Fruit fly (Drosophila melanogaster) whole organism, wandering third instar larva: ENCODE measurements around the gene CG5961.
A peak's percentile ranks its signal among the peaks of the same experiment; 100 is the strongest.
"Not testable (repeated sequence)": the region's sequence is repeated elsewhere in the genome, so short reads cannot be mapped to it uniquely, and the experiment has no call there.

Experiments used
- Abd-B ChIP-seq: fragments of >200 bp; optimal IDR thresholded peaks from 2 replicates; lab custom pipeline; 2017; ENCODE audit warnings: missing biosample characterization, missing genetic modification characterization
- CG32264 ChIP-seq: fragments of 200-800 bp; sonication (Bioruptor generic); optimal IDR thresholded peaks from 2 replicates; lab custom pipeline; 2016; ENCODE audit warnings: missing biosample characterization, missing genetic modification characterization
- CG9705 ChIP-seq: fragments of 200-800 bp; sonication (Bioruptor generic); optimal IDR thresholded peaks from 2 replicates; lab custom pipeline; 2018; ENCODE audit warnings: missing biosample characterization, mild to moderate bottlenecking, missing genetic modification characterization
- Dfd ChIP-seq: fragments of >200 bp; optimal IDR thresholded peaks from 2 replicates; lab custom pipeline; 2017; ENCODE audit warnings: missing biosample characterization, missing genetic modification characterization
- Dif ChIP-seq: fragments of 200-275, 200-300 bp; sonication (Bioruptor generic); optimal IDR thresholded peaks from 2 replicates; lab custom pipeline; 2018; ENCODE audit warnings: missing biosample characterization, missing genetic modification characterization; ENCODE audit not compliant: partially characterized antibody
- GATAd ChIP-seq: sonication (Bioruptor generic); optimal IDR thresholded peaks from 2 replicates; lab custom pipeline; 2016; ENCODE audit warnings: missing biosample characterization, missing genetic modification characterization
- HLH106 ChIP-seq: fragments of 200-800 bp; optimal IDR thresholded peaks from 3 replicates; lab custom pipeline; 2019; ENCODE audit warnings: missing biosample characterization, mild to moderate bottlenecking, missing genetic modification characterization, moderate library complexity
- Hnf4 ChIP-seq: fragments of 200-800 bp; sonication (Bioruptor generic); optimal IDR thresholded peaks from 2 replicates; lab custom pipeline; 2016; ENCODE audit warnings: missing biosample characterization, mild to moderate bottlenecking, missing genetic modification characterization
- Hr78 ChIP-seq: fragments of >200 bp; optimal IDR thresholded peaks from 2 replicates; lab custom pipeline; 2017; ENCODE audit warnings: missing biosample characterization, missing genetic modification characterization
- Hr83 ChIP-seq: fragments of 200-300 bp; sonication (Bioruptor generic); optimal IDR thresholded peaks from 2 replicates; lab custom pipeline; 2016; ENCODE audit warnings: missing biosample characterization, mild to moderate bottlenecking, missing genetic modification characterization, moderate library complexity; ENCODE audit not compliant: poor library complexity, severe bottlenecking
- Myc ChIP-seq: fragments of >200 bp; optimal IDR thresholded peaks from 2 replicates; lab custom pipeline; 2017
- OdsH ChIP-seq: fragments of 200-800 bp; sonication (Bioruptor generic); optimal IDR thresholded peaks from 2 replicates; lab custom pipeline; 2016; ENCODE audit warnings: missing biosample characterization, mild to moderate bottlenecking, missing genetic modification characterization
- Rel ChIP-seq, 2 experiments: fragments of 200-800 bp; sonication (Bioruptor generic) in 1 of 2; optimal IDR thresholded peaks; 2 replicates in 1 of 2; 3 replicates in 1 of 2; lab custom pipeline; 2016 to 2019; ENCODE audit warnings: mild to moderate bottlenecking in 2 of 2, missing biosample characterization in 2 of 2, missing genetic modification characterization in 2 of 2, moderate library complexity in 1 of 2
- Vsx2 ChIP-seq: fragments of 200-300, 225-300 bp; sonication (Bioruptor generic); optimal IDR thresholded peaks from 2 replicates; lab custom pipeline; 2018; ENCODE audit warnings: missing biosample characterization, missing genetic modification characterization; ENCODE audit not compliant: partially characterized antibody
- br ChIP-seq: fragments of 200-800 bp; sonication (Bioruptor generic); optimal IDR thresholded peaks from 2 replicates; lab custom pipeline; 2016; ENCODE audit warnings: missing biosample characterization, missing genetic modification characterization
- brk ChIP-seq: fragments of 200-800 bp; sonication (Bioruptor generic); optimal IDR thresholded peaks from 2 replicates; lab custom pipeline; 2016; ENCODE audit warnings: missing biosample characterization, mild to moderate bottlenecking, missing genetic modification characterization
- dl ChIP-seq, 2 experiments: fragments of 175-275, 200-275 bp in 1 of 2; fragments of 200-275 bp in 1 of 2; sonication (Bioruptor generic); optimal IDR thresholded peaks; lab custom pipeline; 2018; ENCODE audit warnings: mild to moderate bottlenecking in 2 of 2, missing biosample characterization in 2 of 2, missing genetic modification characterization in 2 of 2, moderate library complexity in 2 of 2; ENCODE audit not compliant: partially characterized antibody in 2 of 2, insufficient read depth in 1 of 2
- dsf ChIP-seq: sonication (Bioruptor generic); optimal IDR thresholded peaks from 2 replicates; lab custom pipeline; 2016; ENCODE audit warnings: missing biosample characterization, missing genetic modification characterization, borderline replicate concordance
- fru ChIP-seq: fragments of 200-800 bp; sonication (Bioruptor generic); optimal IDR thresholded peaks from 3 replicates; lab custom pipeline; 2016; ENCODE audit warnings: missing biosample characterization, mild to moderate bottlenecking, missing genetic modification characterization
- jim ChIP-seq: fragments of 175-275, 200-325 bp; sonication (Bioruptor generic); optimal IDR thresholded peaks from 2 replicates; lab custom pipeline; 2016; ENCODE audit warnings: missing biosample characterization, mild to moderate bottlenecking, missing genetic modification characterization
- lola ChIP-seq: fragments of >200 bp; optimal IDR thresholded peaks from 2 replicates; lab custom pipeline; 2017; ENCODE audit warnings: missing biosample characterization, missing genetic modification characterization
- pan ChIP-seq: fragments of >200 bp; optimal IDR thresholded peaks from 2 replicates; lab custom pipeline; 2017
- psq ChIP-seq: fragments of 200-800 bp; sonication (Bioruptor generic); optimal IDR thresholded peaks from 3 replicates; lab custom pipeline; 2017; ENCODE audit warnings: missing biosample characterization, mild to moderate bottlenecking, missing genetic modification characterization, moderate library complexity
- rgr ChIP-seq: fragments of 200-800 bp; sonication (Bioruptor generic); optimal IDR thresholded peaks from 3 replicates; lab custom pipeline; 2016; ENCODE audit warnings: missing biosample characterization, mild to moderate bottlenecking, missing genetic modification characterization
- sage ChIP-seq: fragments of 200-800 bp; sonication (Bioruptor generic); optimal IDR thresholded peaks from 2 replicates; lab custom pipeline; 2016; ENCODE audit warnings: missing biosample characterization, mild to moderate bottlenecking, missing genetic modification characterization
- tai ChIP-seq: sonication (Bioruptor generic); optimal IDR thresholded peaks from 2 replicates; lab custom pipeline; 2016; ENCODE audit warnings: missing biosample characterization, missing genetic modification characterization
- usp ChIP-seq: fragments of >200 bp; optimal IDR thresholded peaks from 2 replicates; lab custom pipeline; 2017; ENCODE audit warnings: missing biosample characterization, missing genetic modification characterization
- woc ChIP-seq: sonication (Bioruptor generic); optimal IDR thresholded peaks from 2 replicates; lab custom pipeline; 2016; ENCODE audit warnings: missing biosample characterization, mild to moderate bottlenecking, missing genetic modification characterization

Gene CG5961

dm6 chr3R:12459879-12460522 lies at the start of gene CG5961, which contains the start of gene Polr3C:
CG5961 (minus strand) TSS chr3R:12460294.
Polr3C (plus strand) TSS chr3R:12460414.
- TF ChIP-seq Myc (lab: Kevin White, UChicago) = peak; percentile 23
- TF ChIP-seq Rel (GFP tag; optimal IDR thresholded peaks at IDR 0.05; lab: Kevin White, UChicago) = no peak
- TF ChIP-seq Rel (tag; optimal IDR thresholded peaks at IDR 0.05; lab: Kevin White, UChicago) = peak; percentile 11
- no peak for TF ChIP-seq tai (GFP tag; lab: Kevin White, UChicago)
- TF ChIP-seq lola (GFP tag; lab: Kevin White, UChicago) = no peak
- no peak for TF ChIP-seq Vsx2 (GFP tag; lab: Kevin White, UChicago)
- no peak for TF ChIP-seq pan (lab: Kevin White, UChicago)
- peak; percentile 91 for TF ChIP-seq psq (GFP tag; lab: Kevin White, UChicago)
- TF ChIP-seq Hr83 = no peak

DNA sequence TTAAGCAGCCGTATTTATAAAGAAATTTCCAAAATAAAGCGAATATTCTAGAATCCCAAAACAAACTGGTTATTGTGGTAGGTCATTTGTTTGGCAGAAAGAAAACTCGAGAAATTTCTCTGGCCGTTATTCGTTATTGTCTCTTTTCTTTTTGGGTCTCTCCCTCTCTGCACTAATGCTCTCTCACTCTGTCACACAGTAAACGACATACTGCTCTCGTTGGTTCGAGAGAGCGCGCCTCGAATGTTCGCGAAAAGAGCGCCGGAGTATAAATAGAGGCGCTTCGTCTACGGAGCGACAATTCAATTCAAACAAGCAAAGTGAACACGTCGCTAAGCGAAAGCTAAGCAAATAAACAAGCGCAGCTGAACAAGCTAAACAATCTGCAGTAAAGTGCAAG lies 48.7 kb upstream of the CG5961 start, which contains the start of gene Hsp70Bc:
Gene Hsp70Bc, plus strand, starts transcription at position 301 of the 400 bp plus-strand sequence.
- TF ChIP-seq woc; OdsH; rgr (GFP tag; lab: Kevin White, UChicago): not testable (repeated sequence)

DNA sequence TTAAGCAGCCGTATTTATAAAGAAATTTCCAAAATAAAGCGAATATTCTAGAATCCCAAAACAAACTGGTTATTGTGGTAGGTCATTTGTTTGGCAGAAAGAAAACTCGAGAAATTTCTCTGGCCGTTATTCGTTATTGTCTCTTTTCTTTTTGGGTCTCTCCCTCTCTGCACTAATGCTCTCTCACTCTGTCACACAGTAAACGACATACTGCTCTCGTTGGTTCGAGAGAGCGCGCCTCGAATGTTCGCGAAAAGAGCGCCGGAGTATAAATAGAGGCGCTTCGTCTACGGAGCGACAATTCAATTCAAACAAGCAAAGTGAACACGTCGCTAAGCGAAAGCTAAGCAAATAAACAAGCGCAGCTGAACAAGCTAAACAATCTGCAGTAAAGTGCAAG lies 45.4 kb upstream of the CG5961 start, which contains the start of gene Hsp70Bb:
Gene Hsp70Bb, plus strand, starts transcription at position 301 of the 400 bp plus-strand sequence.
- not testable (repeated sequence) for TF ChIP-seq dsf (GFP tag; lab: Kevin White, UChicago); woc; rgr (GFP tag; lab: Kevin White, UChicago)

DNA sequence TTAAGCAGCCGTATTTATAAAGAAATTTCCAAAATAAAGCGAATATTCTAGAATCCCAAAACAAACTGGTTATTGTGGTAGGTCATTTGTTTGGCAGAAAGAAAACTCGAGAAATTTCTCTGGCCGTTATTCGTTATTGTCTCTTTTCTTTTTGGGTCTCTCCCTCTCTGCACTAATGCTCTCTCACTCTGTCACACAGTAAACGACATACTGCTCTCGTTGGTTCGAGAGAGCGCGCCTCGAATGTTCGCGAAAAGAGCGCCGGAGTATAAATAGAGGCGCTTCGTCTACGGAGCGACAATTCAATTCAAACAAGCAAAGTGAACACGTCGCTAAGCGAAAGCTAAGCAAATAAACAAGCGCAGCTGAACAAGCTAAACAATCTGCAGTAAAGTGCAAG lies 42.1 kb upstream of the CG5961 start, which contains the start of gene Hsp70Bbb:
Gene Hsp70Bbb, plus strand, starts transcription at position 301 of the 400 bp plus-strand sequence.
- not testable (repeated sequence) for TF ChIP-seq Hnf4 (GFP tag; lab: Kevin White, UChicago); Dfd (GFP tag; lab: Kevin White, UChicago); brk

DNA sequence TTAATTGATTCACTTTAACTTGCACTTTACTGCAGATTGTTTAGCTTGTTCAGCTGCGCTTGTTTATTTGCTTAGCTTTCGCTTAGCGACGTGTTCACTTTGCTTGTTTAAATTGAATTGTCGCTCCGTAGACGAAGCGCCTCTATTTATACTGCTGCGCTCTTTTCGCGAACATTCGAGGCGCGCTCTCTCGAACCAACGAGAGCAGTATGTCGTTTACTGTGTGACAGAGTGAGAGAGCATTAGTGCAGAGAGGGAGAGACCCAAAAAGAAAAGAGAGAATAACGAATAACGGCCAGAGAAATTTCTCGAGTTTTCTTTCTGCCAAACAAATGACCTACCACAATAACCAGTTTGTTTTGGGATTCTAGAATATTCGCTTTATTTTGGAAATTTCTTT lies 7.6 kb upstream of the CG5961 start, which contains the start of gene Hsp70Ba:
Gene Hsp70Ba, minus strand, starts transcription at position 102 of the 400 bp plus-strand sequence.
- TF ChIP-seq Dif; Myc (lab: Kevin White, UChicago); sage (GFP tag; lab: Kevin White, UChicago): not testable (repeated sequence)
- TF ChIP-seq, all 38 proteins: peak for 0; not testable (repeated sequence) for 38

DNA sequence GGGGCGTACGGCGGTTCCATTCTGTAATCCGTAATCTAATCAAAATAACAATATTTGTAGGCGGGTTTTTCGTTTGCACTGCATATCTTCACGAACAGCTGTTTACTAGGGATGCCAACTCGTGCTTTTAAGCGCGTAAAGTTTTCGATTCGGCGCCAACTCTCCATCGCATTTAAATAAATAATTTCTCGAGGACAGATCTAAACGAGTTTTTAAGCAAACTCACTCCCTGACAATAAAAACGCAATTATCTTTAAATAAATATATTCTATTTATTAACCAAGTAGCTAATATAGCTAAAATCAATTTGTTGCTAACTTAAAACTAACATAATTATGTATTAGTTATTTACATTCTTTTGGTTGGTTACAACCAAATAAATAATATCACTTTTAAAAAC lies 5.1 kb upstream of the CG5961 start, which contains the start of gene CG5608:
Gene CG5608, minus strand, starts transcription at position 101 of the 400 bp plus-strand sequence.
- not testable (repeated sequence) for TF ChIP-seq rgr, br, usp (GFP tag; lab: Kevin White, UChicago)

dm6 chr3R:12456370-12456940 lies 3.6 kb downstream of the CG5961 start, which contains the start of gene trus:
trus (plus strand) TSS chr3R:12456573.
- no peak for TF ChIP-seq Abd-B (GFP tag; lab: Kevin White, UChicago)
- TF ChIP-seq GATAd = no peak
- no peak for TF ChIP-seq OdsH
- TF ChIP-seq tai (GFP tag; lab: Kevin White, UChicago) = no peak
- no peak for TF ChIP-seq jim (GFP tag; lab: Kevin White, UChicago)
- no peak for TF ChIP-seq HLH106 (tag; lab: Kevin White, UChicago)
- TF ChIP-seq CG32264 (GFP tag; lab: Kevin White, UChicago) = no peak
- no peak for TF ChIP-seq Hr83
- no peak for TF ChIP-seq fru
- no peak for TF ChIP-seq dl (GFP tag; optimal IDR thresholded peaks at IDR 0.05; lab: Kevin White, UChicago; ENCODE audit: insufficient read depth in 1 of 2, partially characterized antibody in 2 of 2)
- no peak for TF ChIP-seq Hr78 (GFP tag; lab: Kevin White, UChicago)
- TF ChIP-seq CG9705 (GFP tag; lab: Kevin White, UChicago) = no peak
- TF ChIP-seq, all 38 proteins: peak for 0
